Worm (Caenorhabditis elegans) whole organism, young adult: ENCODE results near the gene tos-1.

Source experiments
- F55B11.4 ChIP-seq: sonication (generic microtip); optimal IDR thresholded peaks from 2 replicates; lab custom pipeline; 2016; ENCODE audit warnings: missing compliant biosample characterization, missing genetic modification characterization, borderline replicate concordance; ENCODE audit not compliant: insufficient read depth
- ama-1 ChIP-seq, 3 experiments: fragments of 150-350 bp in 1 of 3; sonication (generic microtip) in 2 of 3; optimal IDR thresholded peaks; 2 replicates each; lab custom pipeline; 2014 to 2018; ENCODE audit warnings: missing biosample characterization in 2 of 3, missing genetic modification characterization in 2 of 3, missing genetic modification reagents in 2 of 3
- lin-54 ChIP-seq: fragments of 200-800 bp; sonication (Bioruptor generic); optimal IDR thresholded peaks from 2 replicates; lab custom pipeline; 2018; ENCODE audit warnings: mild to moderate bottlenecking, missing genetic modification characterization, missing compliant biosample characterization
- zfh-2 ChIP-seq: fragments of 200-800 bp; sonication (Bioruptor generic); conservative IDR thresholded peaks from 2 replicates; pipeline ENCODE4 v1.3.6; 2022; ENCODE audit warnings: missing genetic modification reagents, missing genetic modification characterization, missing compliant biosample characterization

DNA sequence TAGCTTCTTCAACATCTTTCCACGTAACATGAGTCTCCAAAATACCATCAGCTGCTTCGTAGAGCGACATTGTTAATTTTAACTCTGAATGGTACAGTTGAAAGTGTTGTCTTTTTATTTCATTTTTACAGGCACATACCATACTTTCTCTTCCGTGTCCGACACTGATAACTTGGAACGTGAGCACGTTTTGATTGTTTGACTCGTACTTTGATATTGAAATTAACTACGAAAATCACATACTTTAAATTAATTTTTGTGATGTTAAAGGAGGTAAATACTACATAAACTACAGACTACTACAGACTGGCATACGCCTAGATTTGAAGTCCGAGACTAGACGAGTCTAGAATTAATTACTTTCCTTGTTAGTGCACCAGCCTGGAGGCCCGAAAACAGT lies 34.3 kb upstream of the tos-1 start, which contains the start of gene E02C12.10:
- TF ChIP-seq ama-1 (optimal IDR thresholded peaks at IDR 0.05; lab: Kevin White, UChicago) (no peak), ama-1 (GFP tag; optimal IDR thresholded peaks at IDR 0.05; lab: Kevin White, UChicago) (no peak), lin-54 (GFP tag; lab: Kevin White, UChicago) (no peak), F55B11.4 (tag; lab: Kevin White, UChicago) (no peak), zfh-2 (no peak)
